Worm (Caenorhabditis elegans): Measurements from ENCODE around the gene sup-36.

sup-36 gene

ce11 chrIV:6618607-6619006 is 17.1 kb downstream of the sup-36 start:
- TF ChIP-seq dmd-6 (GFP tag; IDR thresholded peaks at IDR 0.05) (peak; percentile 18; the same call in 1 of the 2 replicates), hlh-11 (tag; optimal IDR thresholded peaks at IDR 0.05) (peak; percentile 72), daf-16 (GFP tag; optimal IDR thresholded peaks at IDR 0.05) (no peak), daf-16 (tag; optimal IDR thresholded peaks at IDR 0.05) (peak; percentile 26), hlh-30 (tag; optimal IDR thresholded peaks at IDR 0.05; ENCODE audit: insufficient read depth) (peak; percentile 62), pha-4 (GFP tag; IDR thresholded peaks at IDR 0.05) (peak; percentile 52; the same call in 1 of the 2 replicates), pha-4 (tag; optimal IDR thresholded peaks at IDR 0.05) (no peak), lin-38 (GFP tag; IDR thresholded peaks at IDR 0.05) (peak; percentile 54), mxl-3 (GFP tag; optimal IDR thresholded peaks at IDR 0.05) (peak; percentile 17), saeg-2 (GFP tag; IDR thresholded peaks at IDR 0.05) (no peak), lsy-2 (tag; optimal IDR thresholded peaks at IDR 0.05) (peak in 1 of 2 experiments; percentile 34), dve-1 (tag; optimal IDR thresholded peaks at IDR 0.05; ENCODE audit: insufficient read depth) (peak; percentile 28), lin-15B (tag; optimal IDR thresholded peaks at IDR 0.05) (no peak), F44E2.7 (GFP tag; IDR thresholded peaks at IDR 0.05) (no peak), ceh-20 (GFP tag; IDR thresholded peaks at IDR 0.05) (no peak), mep-1 (tag; optimal IDR thresholded peaks at IDR 0.05) (peak; percentile 29), hif-1 (tag; optimal IDR thresholded peaks at IDR 0.05) (peak in 1 of 2 experiments; percentile 12)

ce11 chrIV:6621252-6621651 is 19.8 kb downstream of the sup-36 start, which contains the start of gene C01B10.3:
C01B10.3 (minus strand) TSS chrIV:6621352.
- TF ChIP-seq mxl-2 (GFP tag; conservative IDR thresholded peaks at IDR 0.05) = no peak
- TF ChIP-seq F26F4.8 (GFP tag; conservative IDR thresholded peaks at IDR 0.05) = no peak
- TF ChIP-seq ZK337.2 (GFP tag; IDR thresholded peaks at IDR 0.05) = no peak
- TF ChIP-seq Y75B8A.6 (GFP tag; IDR thresholded peaks at IDR 0.05) = no peak
- no peak for TF ChIP-seq R02D3.7 (tag; optimal IDR thresholded peaks at IDR 0.05)
- TF ChIP-seq ama-1 (optimal IDR thresholded peaks at IDR 0.05) = no peak
- TF ChIP-seq hmg-1.1 (GFP tag; IDR thresholded peaks at IDR 0.05) = no peak
- TF ChIP-seq lim-7 (GFP tag; IDR thresholded peaks at IDR 0.05) = no peak
- no peak for TF ChIP-seq daf-16 (GFP tag; optimal IDR thresholded peaks at IDR 0.05)
- no peak for TF ChIP-seq daf-16 (tag; optimal IDR thresholded peaks at IDR 0.05)
- TF ChIP-seq zfp-3 (GFP tag; conservative IDR thresholded peaks at IDR 0.05) = no peak
- TF ChIP-seq vab-7 (GFP tag; IDR thresholded peaks at IDR 0.05) = no peak

- TF ChIP-seq dve-1 (tag; optimal IDR thresholded peaks at IDR 0.05; ENCODE audit: insufficient read depth) (peak; percentile 50), mdl-1 (tag; optimal IDR thresholded peaks at IDR 0.05) (peak in 1 of 2 experiments; percentile 7), madf-9 (GFP tag; conservative IDR thresholded peaks at IDR 0.05) (no peak), nhr-28 (tag; optimal IDR thresholded peaks at IDR 0.05) (peak; percentile 75)
Observed at ce11 chrIV:6622142-6622541, 20.7 kb downstream of the sup-36 start.

ce11 chrIV:6623390-6623789 is 21.9 kb downstream of the sup-36 start, which contains the start of gene C01B10.44:
C01B10.44 (plus strand) TSS chrIV:6623690.
- no peak for TF ChIP-seq zag-1 (tag; optimal IDR thresholded peaks at IDR 0.05)
- no peak for TF ChIP-seq daf-12 (tag; optimal IDR thresholded peaks at IDR 0.05)
- no peak for TF ChIP-seq F49E8.2 (tag; optimal IDR thresholded peaks at IDR 0.05; ENCODE audit: borderline replicate concordance)
- TF ChIP-seq nhr-237 (tag; optimal IDR thresholded peaks at IDR 0.05) = no peak
- TF ChIP-seq ces-1 (GFP tag; optimal IDR thresholded peaks at IDR 0.05) = no peak

Data from whole organism, L4 larva.